Fruit fly (Drosophila melanogaster) whole organism, embryonic: ENCODE data around the gene Atg18b.

Experiments
- Ada2b ChIP-seq: fragments of 200-800 bp; sonication (Bioruptor generic); IDR thresholded peaks from 2 replicates; pipeline ENCODE4 v1.3.6; 2022; ENCODE audit warnings: missing biosample characterization, missing genetic modification characterization
- Adf1 ChIP-seq: fragments of 200-800 bp; sonication (Bioruptor generic); IDR thresholded peaks from 2 replicates; pipeline ENCODE4 v1.3.6; 2022; ENCODE audit warnings: missing biosample characterization, missing genetic modification characterization
- B-H2 ChIP-seq: fragments of 200-800 bp; sonication (Bioruptor generic); optimal IDR thresholded peaks from 2 replicates; lab custom pipeline; 2018; ENCODE audit warnings: missing biosample characterization, mild to moderate bottlenecking, missing genetic modification characterization
- BEAF-32 ChIP-seq: fragments of 200-800 bp; sonication (Bioruptor generic); optimal IDR thresholded peaks from 3 replicates; lab custom pipeline; 2017; ENCODE audit warnings: missing biosample characterization, missing genetic modification characterization, mild to moderate bottlenecking, moderate library complexity, missing genetic modification reagents
- Blimp-1 ChIP-seq: fragments of 200-800 bp; sonication (Bioruptor generic); optimal IDR thresholded peaks from 3 replicates; lab custom pipeline; 2018; ENCODE audit warnings: missing biosample characterization, missing genetic modification characterization, mild to moderate bottlenecking, moderate library complexity, missing genetic modification reagents
- BtbVII ChIP-seq: fragments of 200-800 bp; sonication (Bioruptor generic); optimal IDR thresholded peaks from 3 replicates; lab custom pipeline; 2017; ENCODE audit warnings: missing biosample characterization, mild to moderate bottlenecking, missing genetic modification characterization
- CG10462 ChIP-seq: fragments of 200-800 bp; sonication (Bioruptor generic); optimal IDR thresholded peaks from 2 replicates; lab custom pipeline; 2016; ENCODE audit warnings: missing biosample characterization, missing genetic modification characterization
- CG10543 ChIP-seq: fragments of 200-800 bp; sonication (Bioruptor generic); optimal IDR thresholded peaks from 3 replicates; lab custom pipeline; 2017; ENCODE audit warnings: missing biosample characterization, mild to moderate bottlenecking, missing genetic modification characterization, moderate library complexity
- CG12071 ChIP-seq: fragments of 200-800 bp; sonication (Bioruptor generic); optimal IDR thresholded peaks from 3 replicates; lab custom pipeline; 2018; ENCODE audit warnings: missing biosample characterization, mild to moderate bottlenecking, missing genetic modification characterization
- CG12391 ChIP-seq: fragments of 200-800 bp; sonication (Bioruptor generic); optimal IDR thresholded peaks from 3 replicates; lab custom pipeline; 2018; ENCODE audit warnings: missing biosample characterization, mild to moderate bottlenecking, missing genetic modification characterization, moderate library complexity
- CG13287 ChIP-seq: fragments of 200-800 bp; sonication (Bioruptor generic); IDR thresholded peaks from 2 replicates; pipeline ENCODE4 v1.3.6; 2022; ENCODE audit warnings: missing biosample characterization, missing genetic modification characterization; ENCODE audit not compliant: partially characterized antibody
- CG14667 ChIP-seq: fragments of 200-800 bp; sonication (Bioruptor generic); IDR thresholded peaks from 2 replicates; pipeline ENCODE4 v1.3.6; 2022; ENCODE audit warnings: missing biosample characterization, missing genetic modification characterization
- CG14710 ChIP-seq: fragments of 200-800 bp; sonication (Bioruptor generic); optimal IDR thresholded peaks from 3 replicates; lab custom pipeline; 2019; ENCODE audit warnings: missing biosample characterization, mild to moderate bottlenecking, missing genetic modification characterization, moderate library complexity
- CG1603 ChIP-seq: fragments of 200-800 bp; sonication (Bioruptor generic); optimal IDR thresholded peaks from 2 replicates; lab custom pipeline; 2019; ENCODE audit warnings: missing biosample characterization, mild to moderate bottlenecking, missing genetic modification characterization, moderate library complexity
- CG17328 ChIP-seq: fragments of 200-800 bp; sonication (Bioruptor generic); IDR thresholded peaks from 2 replicates; pipeline ENCODE4 v1.3.6; 2022; ENCODE audit warnings: missing biosample characterization, missing genetic modification characterization
- CG17568 ChIP-seq: fragments of 200-800 bp; sonication (Bioruptor generic); optimal IDR thresholded peaks from 2 replicates; lab custom pipeline; 2018; ENCODE audit warnings: missing biosample characterization, mild to moderate bottlenecking, missing genetic modification characterization, moderate library complexity
- CG2116 ChIP-seq: fragments of 200-800 bp; sonication (Bioruptor generic); optimal IDR thresholded peaks from 3 replicates; lab custom pipeline; 2018; ENCODE audit warnings: missing biosample characterization, mild to moderate bottlenecking, missing genetic modification characterization
- CG2120 ChIP-seq: fragments of 200-800 bp; sonication (Bioruptor generic); optimal IDR thresholded peaks from 3 replicates; lab custom pipeline; 2016; ENCODE audit warnings: missing biosample characterization, missing genetic modification characterization
- CG2875 ChIP-seq: fragments of 200-800 bp; sonication (Bioruptor generic); optimal IDR thresholded peaks from 2 replicates; lab custom pipeline; 2017; ENCODE audit warnings: missing biosample characterization, mild to moderate bottlenecking, missing genetic modification characterization, missing genetic modification reagents
- CG34376 ChIP-seq: fragments of 200-800 bp; sonication (Bioruptor generic); optimal IDR thresholded peaks from 2 replicates; lab custom pipeline; 2018; ENCODE audit warnings: missing biosample characterization, mild to moderate bottlenecking, missing genetic modification characterization
- CG34422 ChIP-seq: fragments of 200-800 bp; sonication (Bioruptor generic); IDR thresholded peaks from 3 replicates; pipeline ENCODE4 v1.3.6; 2022; ENCODE audit warnings: missing biosample characterization, missing genetic modification characterization
- CG3838 ChIP-seq: fragments of 200-800 bp; sonication (Bioruptor generic); optimal IDR thresholded peaks from 3 replicates; lab custom pipeline; 2016; ENCODE audit warnings: missing biosample characterization, missing genetic modification characterization
- CG3847 ChIP-seq: fragments of 200-800 bp; sonication (Bioruptor generic); IDR thresholded peaks from 2 replicates; pipeline ENCODE4 v1.3.6; 2022; ENCODE audit warnings: missing biosample characterization, missing genetic modification characterization
- CG6765 ChIP-seq: fragments of 200-800 bp; sonication (Bioruptor generic); optimal IDR thresholded peaks from 3 replicates; lab custom pipeline; 2017; ENCODE audit warnings: missing biosample characterization, mild to moderate bottlenecking, missing genetic modification characterization
- CG8290 ChIP-seq, 3 experiments: fragments of 200-800 bp; sonication (Bioruptor generic); optimal IDR thresholded peaks; 2 replicates each; lab custom pipeline; 2016 to 2019; ENCODE audit warnings: missing biosample characterization in 3 of 3, missing genetic modification characterization in 3 of 3, mild to moderate bottlenecking in 2 of 3, moderate library complexity in 1 of 3
- Dp ChIP-seq: fragments of 200-800 bp; sonication (Bioruptor generic); optimal IDR thresholded peaks from 2 replicates; lab custom pipeline; 2018; ENCODE audit warnings: missing biosample characterization, mild to moderate bottlenecking, missing genetic modification characterization, moderate library complexity
- Dref ChIP-seq: fragments of 200-800 bp; sonication (Bioruptor generic); IDR thresholded peaks from 2 replicates; pipeline ENCODE4 v1.3.6; 2022; ENCODE audit warnings: missing biosample characterization, missing genetic modification characterization
- Fer2 ChIP-seq: fragments of 200-800 bp; sonication (Bioruptor generic); optimal IDR thresholded peaks from 2 replicates; lab custom pipeline; 2018; ENCODE audit warnings: missing biosample characterization, mild to moderate bottlenecking, missing genetic modification characterization, moderate library complexity
- Lhr ChIP-seq: fragments of 200-800 bp; sonication (Bioruptor generic); optimal IDR thresholded peaks from 3 replicates; lab custom pipeline; 2017; ENCODE audit warnings: mild to moderate bottlenecking, missing biosample characterization, missing genetic modification reagents, missing genetic modification characterization
- MBD-R2 ChIP-seq: fragments of 200-800 bp; sonication (Bioruptor generic); IDR thresholded peaks from 2 replicates; pipeline ENCODE4 v1.3.6; 2022; ENCODE audit warnings: missing biosample characterization, missing genetic modification characterization
- Med ChIP-seq: fragments of 200-800 bp; sonication (Bioruptor generic); peaks from one replicate; lab custom pipeline; 2016; ENCODE audit warnings: missing biosample characterization, missing genetic modification characterization, mild to moderate bottlenecking, inconsistent platforms, moderate library complexity
- Nf-YC ChIP-seq: fragments of 200-800 bp; optimal IDR thresholded peaks from 3 replicates; lab custom pipeline; 2019; ENCODE audit warnings: missing biosample characterization, mild to moderate bottlenecking, missing genetic modification characterization, moderate library complexity
- Pdp1 ChIP-seq, 2 experiments: fragments of 200-800 bp; sonication (Bioruptor generic); optimal IDR thresholded peaks; 3 replicates each; lab custom pipeline; 2016; ENCODE audit warnings: missing biosample characterization in 2 of 2, missing genetic modification characterization in 2 of 2, mild to moderate bottlenecking in 1 of 2, moderate library complexity in 1 of 2
- Rfx ChIP-seq: fragments of 200-800 bp; sonication (Bioruptor generic); IDR thresholded peaks from 2 replicates; pipeline ENCODE4 v1.3.6; 2022; ENCODE audit warnings: missing biosample characterization, missing genetic modification characterization
- Sin3A ChIP-seq: fragments of >200 bp; optimal IDR thresholded peaks from 2 replicates; lab custom pipeline; 2018
- Sry-β ChIP-seq: fragments of 200-800 bp; sonication (Bioruptor generic); optimal IDR thresholded peaks from 2 replicates; lab custom pipeline; 2018; ENCODE audit warnings: missing biosample characterization, mild to moderate bottlenecking, missing genetic modification characterization, moderate library complexity
- YL-1 ChIP-seq: fragments of 200-800 bp; sonication (Bioruptor generic); optimal IDR thresholded peaks from 3 replicates; lab custom pipeline; 2017; ENCODE audit warnings: missing biosample characterization, mild to moderate bottlenecking, missing genetic modification characterization
- ac ChIP-seq: fragments of 200-800 bp; sonication (Bioruptor generic); optimal IDR thresholded peaks from 3 replicates; lab custom pipeline; 2017; ENCODE audit warnings: missing biosample characterization, mild to moderate bottlenecking, missing genetic modification characterization
- bigmax ChIP-seq: fragments of 200-800 bp; sonication (Bioruptor generic); optimal IDR thresholded peaks from 2 replicates; lab custom pipeline; 2018; ENCODE audit warnings: missing biosample characterization, mild to moderate bottlenecking, missing genetic modification characterization
- fu2 ChIP-seq: fragments of 200-800 bp; sonication (Bioruptor generic); optimal IDR thresholded peaks from 2 replicates; lab custom pipeline; 2016; ENCODE audit warnings: missing biosample characterization, missing genetic modification characterization
- gfzf ChIP-seq: fragments of 200-800 bp; sonication (Bioruptor generic); optimal IDR thresholded peaks from 2 replicates; lab custom pipeline; 2016; ENCODE audit warnings: missing biosample characterization, mild to moderate bottlenecking, missing genetic modification characterization, moderate library complexity
- grau ChIP-seq: fragments of 200-800 bp; optimal IDR thresholded peaks from 3 replicates; lab custom pipeline; 2019; ENCODE audit warnings: missing biosample characterization, mild to moderate bottlenecking, missing genetic modification characterization, moderate library complexity
- insv ChIP-seq, 2 experiments: fragments of 200-800 bp; sonication (Bioruptor generic); optimal IDR thresholded peaks; 3 replicates each; lab custom pipeline; 2016 to 2018; ENCODE audit warnings: missing biosample characterization in 2 of 2, missing genetic modification characterization in 2 of 2
- jing ChIP-seq: fragments of 200-800 bp; sonication (Bioruptor generic); optimal IDR thresholded peaks from 2 replicates; lab custom pipeline; 2018; ENCODE audit warnings: missing biosample characterization, mild to moderate bottlenecking, missing genetic modification characterization
- phol ChIP-seq: fragments of 200-800 bp; sonication (Bioruptor generic); optimal IDR thresholded peaks from 3 replicates; lab custom pipeline; 2018; ENCODE audit warnings: missing biosample characterization, mild to moderate bottlenecking, missing genetic modification characterization, moderate library complexity
- pzg ChIP-seq: fragments of 200-800 bp; sonication (Bioruptor generic); optimal IDR thresholded peaks from 3 replicates; lab custom pipeline; 2018; ENCODE audit warnings: missing biosample characterization, mild to moderate bottlenecking, missing genetic modification characterization, moderate library complexity
- sob ChIP-seq: fragments of 200-800 bp; sonication (Bioruptor generic); IDR thresholded peaks from 2 replicates; pipeline ENCODE4 v1.3.6; 2022; ENCODE audit warnings: missing biosample characterization, missing genetic modification characterization
- tin ChIP-seq: fragments of 200-800 bp; sonication (Bioruptor generic); optimal IDR thresholded peaks from 3 replicates; lab custom pipeline; 2016; ENCODE audit warnings: missing biosample characterization, missing genetic modification characterization
- trem ChIP-seq: fragments of 200-800 bp; optimal IDR thresholded peaks from 3 replicates; lab custom pipeline; 2019; ENCODE audit warnings: missing biosample characterization, mild to moderate bottlenecking, missing genetic modification characterization, moderate library complexity
- twi ChIP-seq: fragments of 200-800 bp; optimal IDR thresholded peaks from 2 replicates; lab custom pipeline; 2019; ENCODE audit warnings: missing biosample characterization, mild to moderate bottlenecking, missing genetic modification characterization, moderate library complexity

Atg18b gene

dm6 chr2L:21166422-21166821 lies 54.0 kb downstream of the Atg18b start (continued):
- TF ChIP-seq CG13287 (GFP tag; lab: Robert Waterston, UW) (peak; percentile 22; the same call in 1 of the 2 replicates), CG34376 (GFP tag; lab: Kevin White, UChicago) (no peak), twi (tag; lab: Kevin White, UChicago) (no peak), Sin3A (lab: Kevin White, UChicago) (peak; percentile 23), Dref (GFP tag; lab: Robert Waterston, UW) (no peak), CG12071 (GFP tag; lab: Kevin White, UChicago) (no peak), insv (GFP tag; optimal IDR thresholded peaks at IDR 0.05; lab: Kevin White, UChicago) (no peak), Nf-YC (tag; lab: Kevin White, UChicago) (no peak), CG6765 (GFP tag; lab: Kevin White, UChicago) (no peak), Lhr (GFP tag; lab: Kevin White, UChicago) (no peak), CG17568 (GFP tag; lab: Kevin White, UChicago) (no peak), bigmax (GFP tag; lab: Kevin White, UChicago) (peak; percentile 100), CG14710 (tag; lab: Kevin White, UChicago) (peak; percentile 8), jing (GFP tag; lab: Kevin White, UChicago) (no peak), YL-1 (GFP tag; lab: Kevin White, UChicago) (peak; percentile 85), pzg (GFP tag; lab: Kevin White, UChicago) (peak; percentile 63), sob (GFP tag; lab: Robert Waterston, UW) (no peak), Pdp1 (GFP tag; optimal IDR thresholded peaks at IDR 0.05; lab: Kevin White, UChicago) (peak in 1 of 2 experiments; percentile 99), CG1603 (peak; percentile 36), CG34422 (peak; percentile 36; the same call in 1 of the 3 replicates), Dp (GFP tag; lab: Kevin White, UChicago) (peak; percentile 86), BtbVII (GFP tag; lab: Kevin White, UChicago) (no peak), phol (tag; lab: Kevin White, UChicago) (peak; percentile 10), CG14667 (GFP tag; lab: Robert Waterston, UW) (no peak), Fer2 (tag; lab: Kevin White, UChicago) (no peak), ac (GFP tag; lab: Kevin White, UChicago) (no peak), gfzf (peak; percentile 18), CG10462 (GFP tag; lab: Kevin White, UChicago) (no peak), CG3838 (no peak), Blimp-1 (GFP tag; lab: Kevin White, UChicago) (no peak), Sry-β (GFP tag; lab: Kevin White, UChicago) (peak; percentile 79), B-H2 (GFP tag; lab: Kevin White, UChicago) (peak; percentile 15), CG12391 (tag; lab: Kevin White, UChicago) (peak; percentile 0), CG3847 (GFP tag; lab: Robert Waterston, UW) (peak; percentile 24; the same call in 1 of the 2 replicates), Rfx (peak; percentile 22; the same call in 1 of the 2 replicates), tin (GFP tag; lab: Kevin White, UChicago) (no peak), grau (peak; percentile 3), Med (peak; percentile 84), CG10543 (peak; percentile 23), CG2120 (GFP tag; lab: Kevin White, UChicago) (peak; percentile 8), trem (tag; lab: Kevin White, UChicago) (peak; percentile 16), MBD-R2 (peak; percentile 80), BEAF-32 (peak; percentile 18), CG2875 (GFP tag; lab: Kevin White, UChicago) (no peak), Adf1 (GFP tag; lab: Robert Waterston, UW) (no peak), CG8290 (GFP tag; optimal IDR thresholded peaks at IDR 0.05; lab: Kevin White, UChicago) (no peak), CG8290 (tag; optimal IDR thresholded peaks at IDR 0.05; lab: Kevin White, UChicago) (peak in 1 of 2 experiments; percentile 44), fu2 (GFP tag; lab: Kevin White, UChicago) (no peak), Ada2b (GFP tag; lab: Robert Waterston, UW) (0 out of 2 replicates have a peak, but pooled peaks have one; percentile 7), CG17328 (0 out of 2 replicates have a peak, but pooled peaks have one; percentile 5), CG2116 (peak; percentile 29)
